Worm (Caenorhabditis elegans) whole organism, L2 larva: ENCODE results near the gene srd-32.
"Not testable (repeated sequence)": the region's sequence is repeated elsewhere in the genome, so short reads cannot be mapped to it uniquely, and the experiment has no call there.

ENCODE experiments used
- F13H6.1 ChIP-seq: sonication (generic microtip); optimal IDR thresholded peaks from 2 replicates; lab custom pipeline; 2016; ENCODE audit warnings: missing genetic modification characterization, missing compliant biosample characterization
- R02D3.7 ChIP-seq: fragments of 150-350 bp; optimal IDR thresholded peaks from 2 replicates; lab custom pipeline; 2014; ENCODE audit warnings: missing biosample characterization, missing genetic modification characterization
- Y55F3AM.14 ChIP-seq: fragments of 200-800 bp; sonication (Bioruptor generic); optimal IDR thresholded peaks from 2 replicates; lab custom pipeline; 2018; ENCODE audit warnings: mild to moderate bottlenecking, missing genetic modification characterization, missing compliant biosample characterization
- ZK546.5 ChIP-seq: sonication (generic microtip); optimal IDR thresholded peaks from 2 replicates; lab custom pipeline; 2017; ENCODE audit warnings: missing biosample characterization, missing genetic modification characterization
- alr-1 ChIP-seq: fragments of 150-350 bp; optimal IDR thresholded peaks from 2 replicates; lab custom pipeline; 2014; ENCODE audit warnings: missing biosample characterization, missing genetic modification characterization
- aly-2 ChIP-seq: fragments of 150-350 bp; optimal IDR thresholded peaks from 2 replicates; lab custom pipeline; 2014; ENCODE audit warnings: missing biosample characterization, missing genetic modification characterization
- blmp-1 ChIP-seq: sonication (generic microtip); optimal IDR thresholded peaks from 2 replicates; lab custom pipeline; 2017; ENCODE audit warnings: missing genetic modification characterization, mild to moderate bottlenecking, missing compliant biosample characterization, antibody characterized with exemption, moderate library complexity; ENCODE audit not compliant: insufficient read depth
- ceh-16 ChIP-seq: fragments of 150-350 bp; optimal IDR thresholded peaks from 2 replicates; lab custom pipeline; 2014; ENCODE audit warnings: missing biosample characterization, missing genetic modification characterization
- ceh-82 ChIP-seq: fragments of 150-350 bp; optimal IDR thresholded peaks from 2 replicates; lab custom pipeline; 2014; ENCODE audit warnings: missing biosample characterization, missing genetic modification characterization
- crh-2 ChIP-seq: sonication (generic microtip); optimal IDR thresholded peaks from 2 replicates; lab custom pipeline; 2017; ENCODE audit warnings: missing biosample characterization, missing genetic modification characterization
- egl-27 ChIP-seq: sonication (generic microtip); optimal IDR thresholded peaks from 3 replicates; lab custom pipeline; 2017; ENCODE audit warnings: missing biosample characterization, missing genetic modification reagents, missing genetic modification characterization
- elt-1 ChIP-seq: fragments of 150-350 bp; optimal IDR thresholded peaks from 2 replicates; lab custom pipeline; 2014; ENCODE audit warnings: missing biosample characterization, missing genetic modification characterization
- elt-3 ChIP-seq: sonication (generic microtip); optimal IDR thresholded peaks from 2 replicates; lab custom pipeline; 2017; ENCODE audit warnings: missing biosample characterization, missing genetic modification characterization
- fos-1 ChIP-seq: fragments of 150-350 bp; optimal IDR thresholded peaks from 2 replicates; lab custom pipeline; 2014; ENCODE audit warnings: missing biosample characterization, missing genetic modification characterization
- gmeb-1 ChIP-seq: fragments of 150-350 bp; optimal IDR thresholded peaks from 2 replicates; lab custom pipeline; 2014; ENCODE audit warnings: missing biosample characterization, missing genetic modification characterization
- lin-11 ChIP-seq: fragments of 150-350 bp; sonication (generic microtip); optimal IDR thresholded peaks from 2 replicates; lab custom pipeline; 2014; ENCODE audit warnings: missing biosample characterization, missing genetic modification characterization, inconsistent platforms, mixed read lengths
- lin-13 ChIP-seq: fragments of 150-350 bp; optimal IDR thresholded peaks from 2 replicates; lab custom pipeline; 2014; ENCODE audit warnings: missing biosample characterization, missing genetic modification reagents, missing genetic modification characterization
- lin-39 ChIP-seq: fragments of 150-350 bp; optimal IDR thresholded peaks from 2 replicates; lab custom pipeline; 2014; ENCODE audit warnings: missing biosample characterization, missing genetic modification reagents, missing genetic modification characterization
- lsy-2 ChIP-seq, 2 experiments: fragments of 150-350 bp in 1 of 2; sonication (generic microtip) in 1 of 2; optimal IDR thresholded peaks; 2 replicates each; lab custom pipeline; 2014 to 2017; ENCODE audit warnings: missing biosample characterization in 2 of 2, missing genetic modification characterization in 2 of 2
- mab-5 ChIP-seq: fragments of 150-350 bp; optimal IDR thresholded peaks from 2 replicates; lab custom pipeline; 2014; ENCODE audit warnings: missing biosample characterization, missing genetic modification characterization
- mbf-1 ChIP-seq: sonication (generic microtip); optimal IDR thresholded peaks from 2 replicates; lab custom pipeline; 2017; ENCODE audit warnings: missing biosample characterization, missing genetic modification characterization
- nhr-12 ChIP-seq: fragments of 150-350 bp; optimal IDR thresholded peaks from 2 replicates; lab custom pipeline; 2014; ENCODE audit warnings: missing biosample characterization, missing genetic modification characterization
- nhr-129 ChIP-seq: fragments of 150-350 bp; optimal IDR thresholded peaks from 2 replicates; lab custom pipeline; 2014; ENCODE audit warnings: missing biosample characterization, missing genetic modification characterization
- nhr-21 ChIP-seq: fragments of 150-350 bp; optimal IDR thresholded peaks from 2 replicates; lab custom pipeline; 2014; ENCODE audit warnings: missing biosample characterization, missing genetic modification characterization
- nhr-23 ChIP-seq: fragments of 150-350 bp; optimal IDR thresholded peaks from 2 replicates; lab custom pipeline; 2014; ENCODE audit warnings: missing biosample characterization, missing genetic modification reagents, missing genetic modification characterization
- nhr-237 ChIP-seq: fragments of 150-350 bp; optimal IDR thresholded peaks from 2 replicates; lab custom pipeline; 2014; ENCODE audit warnings: missing biosample characterization, missing genetic modification characterization
- nhr-25 ChIP-seq: fragments of 150-350 bp; sonication (generic microtip); optimal IDR thresholded peaks from 3 replicates; lab custom pipeline; 2014; ENCODE audit warnings: missing biosample characterization, missing genetic modification characterization
- nhr-6 ChIP-seq: fragments of 150-350 bp; optimal IDR thresholded peaks from 2 replicates; lab custom pipeline; 2014; ENCODE audit warnings: missing biosample characterization, missing genetic modification characterization
- nhr-77 ChIP-seq: fragments of 150-350 bp; optimal IDR thresholded peaks from 2 replicates; lab custom pipeline; 2014; ENCODE audit warnings: missing biosample characterization, missing genetic modification characterization
- skn-1 ChIP-seq: sonication (generic microtip); optimal IDR thresholded peaks from 2 replicates; lab custom pipeline; 2017; ENCODE audit warnings: missing biosample characterization, missing genetic modification characterization
- sma-3 ChIP-seq: sonication (generic microtip); optimal IDR thresholded peaks from 2 replicates; lab custom pipeline; 2016; ENCODE audit warnings: missing genetic modification reagents, missing genetic modification characterization, missing compliant biosample characterization
- sma-9 ChIP-seq, 2 experiments: fragments of 150-350 bp in 1 of 2; sonication (generic microtip) in 1 of 2; optimal IDR thresholded peaks; 2 replicates each; lab custom pipeline; 2014 to 2016; ENCODE audit warnings: missing genetic modification characterization in 2 of 2, mild to moderate bottlenecking in 1 of 2, missing biosample characterization in 1 of 2, missing compliant biosample characterization in 1 of 2, missing genetic modification reagents in 1 of 2, moderate library complexity in 1 of 2
- snpc-4 ChIP-seq: fragments of 150-350 bp; optimal IDR thresholded peaks from 2 replicates; lab custom pipeline; 2014; ENCODE audit warnings: missing biosample characterization, missing genetic modification characterization
- unc-55 ChIP-seq: fragments of 150-350 bp; sonication (generic microtip); optimal IDR thresholded peaks from 3 replicates; lab custom pipeline; 2014; ENCODE audit warnings: missing biosample characterization, missing genetic modification reagents, missing genetic modification characterization
- unc-62 ChIP-seq: fragments of 150-350 bp; optimal IDR thresholded peaks from 2 replicates; lab custom pipeline; 2014; ENCODE audit warnings: missing biosample characterization, missing genetic modification reagents, missing genetic modification characterization
- zag-1 ChIP-seq: fragments of 150-350 bp; optimal IDR thresholded peaks from 2 replicates; lab custom pipeline; 2014; ENCODE audit warnings: missing biosample characterization, missing genetic modification characterization
- ztf-1 ChIP-seq: fragments of 200-800 bp; sonication (Bioruptor generic); conservative IDR thresholded peaks from 2 replicates; pipeline ENCODE4 v1.3.6; 2022; ENCODE audit warnings: missing genetic modification characterization, missing compliant biosample characterization
- ztf-4 ChIP-seq: fragments of 150-350 bp; optimal IDR thresholded peaks from 2 replicates; lab custom pipeline; 2014; ENCODE audit warnings: missing biosample characterization, missing genetic modification characterization

The srd-32 gene

ce11 chrV:4900020-4900419 is 34.6 kb downstream of the srd-32 start, which contains the start of gene ugt-10:
Gene ugt-10, minus strand, starts transcription at chrV:4900120.
- not testable (repeated sequence) for TF ChIP-seq snpc-4; lin-11; F13H6.1 (tag; lab: Kevin White, UChicago)
- TF ChIP-seq, all 48 proteins: peak for 0; not testable (repeated sequence) for 48

ce11 chrV:4901074-4901473 is 35.6 kb downstream of the srd-32 start, which contains the start of gene ugt-67:
Gene ugt-67, plus strand, starts transcription at chrV:4901374.
- TF ChIP-seq lsy-2 (tag; optimal IDR thresholded peaks at IDR 0.05; lab: Kevin White, UChicago) (no peak), zag-1 (no peak), sma-3 (GFP tag; lab: Kevin White, UChicago) (no peak), skn-1 (tag; lab: Kevin White, UChicago) (no peak)

ce11 chrV:4903696-4904095 is 38.2 kb downstream of the srd-32 start, which contains the start of gene ugt-8:
Gene ugt-8, plus strand, starts transcription at chrV:4903930.
- TF ChIP-seq nhr-25 (tag; lab: Kevin White, UChicago) = peak; percentile 3
- no peak for TF ChIP-seq blmp-1 (tag; lab: Kevin White, UChicago)
- no peak for TF ChIP-seq ztf-4 (tag; lab: Kevin White, UChicago)
- no peak for TF ChIP-seq unc-55 (GFP tag; lab: Kevin White, UChicago)

ce11 chrV:4905953-4906352 is 40.5 kb downstream of the srd-32 start, which contains the start of gene ugt-14:
Gene ugt-14, plus strand, starts transcription at chrV:4906253.
- no peak for TF ChIP-seq zag-1
- no peak for TF ChIP-seq unc-62 (GFP tag; lab: Kevin White, UChicago)
- TF ChIP-seq nhr-6 (tag; lab: Kevin White, UChicago) = no peak

ce11 chrV:4908591-4908990 is 43.1 kb downstream of the srd-32 start, which contains the start of gene ugt-13:
Gene ugt-13, plus strand, starts transcription at chrV:4908884.
- TF ChIP-seq nhr-23 (tag; lab: Kevin White, UChicago) = no peak
- TF ChIP-seq mab-5 = no peak
- peak; percentile 1 for TF ChIP-seq fos-1 (tag; lab: Kevin White, UChicago)
- TF ChIP-seq snpc-4 = no peak
- no peak for TF ChIP-seq egl-27
- no peak for TF ChIP-seq ZK546.5 (tag; lab: Kevin White, UChicago)
- TF ChIP-seq nhr-21 (tag; lab: Kevin White, UChicago) = peak; percentile 56
- TF ChIP-seq ceh-82 = no peak
- no peak for TF ChIP-seq nhr-12
- peak; percentile 81 for TF ChIP-seq sma-9 (GFP tag; optimal IDR thresholded peaks at IDR 0.05; lab: Kevin White, UChicago)
- TF ChIP-seq sma-9 (tag; optimal IDR thresholded peaks at IDR 0.05; lab: Kevin White, UChicago) = no peak
- no peak for TF ChIP-seq lin-39 (tag; lab: Kevin White, UChicago)
- TF ChIP-seq R02D3.7 = no peak
- TF ChIP-seq mbf-1 (tag; lab: Kevin White, UChicago) = no peak
- no peak for TF ChIP-seq alr-1 (tag; lab: Kevin White, UChicago)
- TF ChIP-seq nhr-129 (tag; lab: Kevin White, UChicago) = peak; percentile 97
- TF ChIP-seq nhr-77 (tag; lab: Kevin White, UChicago) = no peak
- TF ChIP-seq lin-13 = no peak
- no peak for TF ChIP-seq unc-62 (GFP tag; lab: Kevin White, UChicago)
- TF ChIP-seq F13H6.1 (tag; lab: Kevin White, UChicago) = no peak
- TF ChIP-seq zag-1 = no peak
- no peak for TF ChIP-seq ztf-4 (tag; lab: Kevin White, UChicago)
- TF ChIP-seq elt-1 (tag; lab: Kevin White, UChicago) = no peak
- TF ChIP-seq gmeb-1 (tag; lab: Kevin White, UChicago) = no peak
- TF ChIP-seq sma-3 (GFP tag; lab: Kevin White, UChicago) = peak; percentile 82
- no peak for TF ChIP-seq crh-2 (tag; lab: Kevin White, UChicago)
- TF ChIP-seq nhr-25 (tag; lab: Kevin White, UChicago) = peak; percentile 91

- no peak for TF ChIP-seq nhr-237 (tag; lab: Kevin White, UChicago)
- TF ChIP-seq aly-2 (tag; lab: Kevin White, UChicago) = no peak
- TF ChIP-seq unc-62 (GFP tag; lab: Kevin White, UChicago) = no peak
- no peak for TF ChIP-seq egl-27
- no peak for TF ChIP-seq nhr-23 (tag; lab: Kevin White, UChicago)
- TF ChIP-seq sma-9 (GFP tag; optimal IDR thresholded peaks at IDR 0.05; lab: Kevin White, UChicago) = no peak
- no peak for TF ChIP-seq sma-9 (tag; optimal IDR thresholded peaks at IDR 0.05; lab: Kevin White, UChicago)
- peak; percentile 48 for TF ChIP-seq nhr-21 (tag; lab: Kevin White, UChicago)
- TF ChIP-seq sma-3 (GFP tag; lab: Kevin White, UChicago) = no peak
- no peak for TF ChIP-seq ztf-1 (GFP tag; lab: Robert Waterston, UW)
- TF ChIP-seq nhr-25 (tag; lab: Kevin White, UChicago) = peak; percentile 54
- TF ChIP-seq elt-3 (tag; lab: Kevin White, UChicago) = no peak
- no peak for TF ChIP-seq lsy-2 (tag; optimal IDR thresholded peaks at IDR 0.05; lab: Kevin White, UChicago)
- no peak for TF ChIP-seq unc-55 (GFP tag; lab: Kevin White, UChicago)
- no peak for TF ChIP-seq lin-39 (tag; lab: Kevin White, UChicago)
- no peak for TF ChIP-seq lin-11
- TF ChIP-seq alr-1 (tag; lab: Kevin White, UChicago) = no peak
- no peak for TF ChIP-seq ceh-82
- TF ChIP-seq ceh-16 (tag; lab: Kevin White, UChicago) = no peak
- TF ChIP-seq crh-2 (tag; lab: Kevin White, UChicago) = no peak
- TF ChIP-seq Y55F3AM.14 (GFP tag; lab: Kevin White, UChicago) = peak; percentile 5
These were observed 46.8 kb downstream of the srd-32 start, which contains the start of gene H23N18.5 for ce11 chrV:4912313-4912712. Gene H23N18.5, minus strand, starts transcription at chrV:4912381.
